Worm (Caenorhabditis elegans) whole organism, young adult: ENCODE results near the gene W09C2.8.

Experiments
- C17E4.6 ChIP-seq: fragments of 200-800 bp; sonication (Bioruptor generic); IDR thresholded peaks from 2 replicates; pipeline ENCODE4 v1.3.6; 2022; ENCODE audit warnings: missing genetic modification reagents, missing genetic modification characterization, missing compliant biosample characterization
- F33H1.4 ChIP-seq: fragments of 200-800 bp; sonication (Bioruptor generic); IDR thresholded peaks from 2 replicates; pipeline ENCODE4 v1.3.6; 2022; ENCODE audit warnings: missing genetic modification reagents, missing genetic modification characterization, missing compliant biosample characterization
- F39B2.1 ChIP-seq: fragments of 200-800 bp; sonication (Bioruptor generic); IDR thresholded peaks from 2 replicates; pipeline ENCODE4 v1.3.6; 2022; ENCODE audit warnings: missing genetic modification reagents, missing genetic modification characterization, missing compliant biosample characterization
- F49E8.2 ChIP-seq: sonication (generic microtip); optimal IDR thresholded peaks from 3 replicates; lab custom pipeline; 2017; ENCODE audit warnings: missing genetic modification characterization, mild to moderate bottlenecking, missing compliant biosample characterization, antibody characterized with exemption, moderate library complexity; ENCODE audit not compliant: insufficient read depth
- K11D2.4 ChIP-seq: fragments of 200-800 bp; sonication (Bioruptor generic); IDR thresholded peaks from 2 replicates; pipeline ENCODE4 v1.3.6; 2022; ENCODE audit warnings: missing genetic modification reagents, missing genetic modification characterization, missing compliant biosample characterization
- K12H6.12 ChIP-seq: fragments of 200-800 bp; sonication (Bioruptor generic); optimal IDR thresholded peaks from 2 replicates; lab custom pipeline; 2018; ENCODE audit warnings: mild to moderate bottlenecking, missing genetic modification characterization, missing compliant biosample characterization
- Y53F4B.3 ChIP-seq: fragments of 200-800 bp; sonication (Bioruptor generic); IDR thresholded peaks from 2 replicates; pipeline ENCODE4 v1.3.6; 2022; ENCODE audit warnings: missing genetic modification reagents, missing genetic modification characterization, missing compliant biosample characterization
- Y53G8AR.9 ChIP-seq: fragments of 200-800 bp; sonication (Bioruptor generic); conservative IDR thresholded peaks from 2 replicates; pipeline ENCODE4 v1.3.6; 2022; ENCODE audit warnings: missing genetic modification reagents, missing genetic modification characterization, missing compliant biosample characterization
- Y56A3A.18 ChIP-seq: fragments of 200-800 bp; sonication (Bioruptor generic); IDR thresholded peaks from 2 replicates; pipeline ENCODE4 v1.3.6; 2022; ENCODE audit warnings: missing genetic modification reagents, missing genetic modification characterization, missing compliant biosample characterization
- ZK185.1 ChIP-seq: sonication (generic microtip); optimal IDR thresholded peaks from 2 replicates; lab custom pipeline; 2016; ENCODE audit warnings: mild to moderate bottlenecking, missing genetic modification characterization, missing compliant biosample characterization; ENCODE audit not compliant: poor library complexity, severe bottlenecking
- aptf-3 ChIP-seq: fragments of 200-800 bp; sonication (Bioruptor generic); IDR thresholded peaks from 2 replicates; pipeline ENCODE4 v1.3.6; 2022; ENCODE audit warnings: missing genetic modification characterization, missing compliant biosample characterization
- attf-6 ChIP-seq: fragments of 200-800 bp; sonication (Bioruptor generic); IDR thresholded peaks from 2 replicates; pipeline ENCODE4 v1.3.6; 2022; ENCODE audit warnings: missing genetic modification reagents, missing genetic modification characterization, missing compliant biosample characterization
- ceh-79 ChIP-seq: sonication (generic microtip); optimal IDR thresholded peaks from 2 replicates; lab custom pipeline; 2017; ENCODE audit warnings: mild to moderate bottlenecking, missing genetic modification characterization, missing compliant biosample characterization
- egrh-3 ChIP-seq: fragments of 200-800 bp; sonication (Bioruptor generic); IDR thresholded peaks from 2 replicates; pipeline ENCODE4 v1.3.6; 2022; ENCODE audit warnings: missing genetic modification reagents, missing genetic modification characterization, missing compliant biosample characterization
- ets-4 ChIP-seq: fragments of 200-800 bp; sonication (Bioruptor generic); optimal IDR thresholded peaks from 2 replicates; lab custom pipeline; 2018; ENCODE audit warnings: mild to moderate bottlenecking, missing genetic modification characterization, missing compliant biosample characterization
- gei-17 ChIP-seq: fragments of 200-800 bp; sonication (Bioruptor generic); optimal IDR thresholded peaks from 2 replicates; lab custom pipeline; 2018; ENCODE audit warnings: mild to moderate bottlenecking, missing genetic modification characterization, missing compliant biosample characterization
- hlh-26 ChIP-seq: fragments of 200-800 bp; sonication (Bioruptor generic); conservative IDR thresholded peaks from 2 replicates; pipeline ENCODE4 v1.3.6; 2022; ENCODE audit warnings: missing genetic modification reagents, missing genetic modification characterization, missing compliant biosample characterization
- lsl-1 ChIP-seq: fragments of 200-800 bp; sonication (Bioruptor generic); optimal IDR thresholded peaks from 2 replicates; lab custom pipeline; 2018; ENCODE audit warnings: mild to moderate bottlenecking, missing genetic modification characterization, moderate library complexity, missing compliant biosample characterization
- madf-3 ChIP-seq: fragments of 200-800 bp; sonication (Bioruptor generic); IDR thresholded peaks from 2 replicates; pipeline ENCODE4 v1.3.6; 2022; ENCODE audit warnings: missing genetic modification reagents, missing genetic modification characterization, missing compliant biosample characterization
- madf-8 ChIP-seq: fragments of 200-800 bp; sonication (Bioruptor generic); conservative IDR thresholded peaks from 2 replicates; pipeline ENCODE4 v1.3.6; 2022; ENCODE audit warnings: missing genetic modification reagents, missing genetic modification characterization, missing compliant biosample characterization
- mes-4 ChIP-seq: sonication (generic microtip); optimal IDR thresholded peaks from 2 replicates; lab custom pipeline; 2016; ENCODE audit warnings: missing genotype, missing genetic modification characterization, missing compliant biosample characterization
- nfya-2 ChIP-seq: fragments of 200-800 bp; sonication (Bioruptor generic); IDR thresholded peaks from 2 replicates; pipeline ENCODE4 v1.3.6; 2022; ENCODE audit warnings: missing genetic modification reagents, missing genetic modification characterization, missing compliant biosample characterization
- pbrm-1 ChIP-seq: fragments of 200-800 bp; sonication (Bioruptor generic); IDR thresholded peaks from 2 replicates; pipeline ENCODE4 v1.3.6; 2022; ENCODE audit warnings: missing genetic modification reagents, missing genetic modification characterization, missing compliant biosample characterization
- pha-4 ChIP-seq: fragments of 150-350 bp; sonication (generic microtip); optimal IDR thresholded peaks from 2 replicates; lab custom pipeline; 2014; ENCODE audit warnings: missing biosample characterization, missing genetic modification reagents, missing genetic modification characterization
- rcor-1 ChIP-seq: fragments of 200-800 bp; sonication (Bioruptor generic); IDR thresholded peaks from 2 replicates; pipeline ENCODE4 v1.3.6; 2022; ENCODE audit warnings: missing genetic modification reagents, missing genetic modification characterization, missing compliant biosample characterization
- rec-8 ChIP-seq, 2 experiments: sonication (generic microtip); optimal IDR thresholded peaks; 2 replicates each; lab custom pipeline; 2016; ENCODE audit warnings: mild to moderate bottlenecking in 2 of 2, missing genetic modification characterization in 2 of 2, missing genetic modification reagents in 2 of 2, missing genotype in 2 of 2, missing biosample characterization in 1 of 2, missing compliant biosample characterization in 1 of 2, moderate library complexity in 1 of 2
- sdz-38 ChIP-seq: sonication (generic microtip); optimal IDR thresholded peaks from 2 replicates; lab custom pipeline; 2016; ENCODE audit warnings: missing genotype, missing genetic modification characterization, missing compliant biosample characterization
- snpc-1.1 ChIP-seq: sonication (generic microtip); optimal IDR thresholded peaks from 2 replicates; lab custom pipeline; 2017; ENCODE audit warnings: missing genetic modification characterization, mild to moderate bottlenecking, missing compliant biosample characterization, antibody characterized with exemption, moderate library complexity, missing genotype, missing genetic modification reagents; ENCODE audit not compliant: insufficient read depth
- tbx-9 ChIP-seq: sonication (generic microtip); optimal IDR thresholded peaks from 2 replicates; lab custom pipeline; 2016; ENCODE audit warnings: borderline replicate concordance, missing genetic modification characterization, inconsistent platforms, missing compliant biosample characterization
- unc-62 ChIP-seq: fragments of 150-350 bp; optimal IDR thresholded peaks from 2 replicates; lab custom pipeline; 2014; ENCODE audit warnings: missing biosample characterization, missing genetic modification reagents, missing genetic modification characterization
- zfh-2 ChIP-seq: fragments of 200-800 bp; sonication (Bioruptor generic); conservative IDR thresholded peaks from 2 replicates; pipeline ENCODE4 v1.3.6; 2022; ENCODE audit warnings: missing genetic modification reagents, missing genetic modification characterization, missing compliant biosample characterization
- ztf-3 ChIP-seq: fragments of 200-800 bp; sonication (Bioruptor generic); optimal IDR thresholded peaks from 2 replicates; lab custom pipeline; 2018; ENCODE audit warnings: mild to moderate bottlenecking, missing genetic modification characterization, missing compliant biosample characterization
- ztf-6 ChIP-seq: fragments of 200-800 bp; sonication (Bioruptor generic); IDR thresholded peaks from 2 replicates; pipeline ENCODE4 v1.3.6; 2022; ENCODE audit warnings: missing genetic modification reagents, missing genetic modification characterization, missing compliant biosample characterization

The W09C2.8 gene

DNA sequence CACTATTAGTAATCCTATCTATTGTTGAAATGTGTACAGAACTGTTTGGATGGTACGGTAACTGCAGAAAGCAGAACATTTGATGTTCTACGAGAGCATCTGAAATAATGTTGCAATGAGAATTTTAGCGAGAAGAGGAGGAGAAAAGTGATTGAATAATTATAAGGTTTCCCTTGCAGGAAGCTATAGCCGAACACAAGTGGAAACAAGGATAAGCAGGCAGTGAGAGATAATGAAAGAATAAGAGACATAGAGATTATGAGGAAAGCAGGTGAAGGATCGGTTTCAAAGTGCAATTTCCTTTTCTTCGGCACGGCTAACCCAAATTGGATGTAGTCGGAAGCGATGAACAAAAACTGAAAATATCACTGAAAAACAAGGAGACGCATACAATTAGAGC lies 17.8 kb upstream of the W09C2.8 start, which contains the start of gene del-2:
Gene del-2, minus strand, starts transcription at position 101 of the 400 bp plus-strand sequence.
- TF ChIP-seq F39B2.1 (GFP tag; lab: Robert Waterston, UW) (no peak), F33H1.4 (GFP tag; lab: Robert Waterston, UW) (no peak), pbrm-1 (GFP tag; lab: Robert Waterston, UW) (no peak), gei-17 (GFP tag; lab: Kevin White, UChicago) (no peak), egrh-3 (GFP tag; lab: Robert Waterston, UW) (no peak), ets-4 (GFP tag; lab: Kevin White, UChicago) (no peak), madf-8 (GFP tag; lab: Robert Waterston, UW) (no peak), Y53G8AR.9 (GFP tag; lab: Robert Waterston, UW) (no peak), C17E4.6 (GFP tag; lab: Robert Waterston, UW) (no peak), F49E8.2 (tag; lab: Kevin White, UChicago) (no peak)

DNA sequence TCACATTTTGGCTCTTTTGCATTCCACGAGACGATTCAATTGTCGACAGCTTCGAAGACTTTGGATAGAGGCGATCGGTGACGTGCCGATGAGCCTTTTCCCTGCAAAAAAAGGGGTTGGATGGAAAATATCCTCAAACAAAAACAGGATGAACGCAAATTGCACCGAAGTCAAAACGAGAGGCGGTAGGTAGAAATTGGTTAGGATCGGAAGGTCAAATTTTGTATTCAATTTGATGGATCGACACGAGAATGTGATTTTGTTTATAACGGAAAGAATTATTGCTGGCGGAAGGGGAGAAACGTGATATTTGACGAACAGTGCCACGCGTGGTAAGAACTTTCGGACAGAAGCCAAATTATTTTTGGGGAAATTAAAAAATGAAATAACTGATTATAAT lies 10.7 kb upstream of the W09C2.8 start, which contains the start of gene mca-1:
Gene mca-1, minus strand, starts transcription at position 101 of the 400 bp plus-strand sequence.
- no peak for TF ChIP-seq pbrm-1 (GFP tag; lab: Robert Waterston, UW)

DNA sequence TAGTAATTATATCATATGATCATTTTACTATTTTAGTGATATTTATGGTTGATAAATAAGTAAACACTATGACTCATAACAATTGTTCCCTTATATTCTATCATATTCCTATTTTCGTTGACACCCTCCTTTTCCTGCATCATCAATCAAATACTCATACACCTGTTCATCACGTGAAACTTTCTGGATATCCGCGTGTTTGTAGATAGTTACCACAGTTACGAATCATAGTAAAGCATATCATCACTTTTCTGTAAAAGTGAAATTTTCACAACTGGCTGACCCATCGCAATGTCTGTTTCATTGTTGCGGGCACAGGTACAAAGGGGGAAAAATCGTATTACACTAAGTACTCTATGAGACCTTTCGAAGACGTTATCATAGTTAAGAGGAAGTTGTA lies 9.7 kb upstream of the W09C2.8 start:
- TF ChIP-seq hlh-26 (no peak), rec-8 (tag; optimal IDR thresholded peaks at IDR 0.05; lab: Kevin White, UChicago) (no peak), snpc-1.1 (tag; lab: Kevin White, UChicago) (no peak), Y53F4B.3 (GFP tag; lab: Robert Waterston, UW) (no peak), ceh-79 (no peak)

DNA sequence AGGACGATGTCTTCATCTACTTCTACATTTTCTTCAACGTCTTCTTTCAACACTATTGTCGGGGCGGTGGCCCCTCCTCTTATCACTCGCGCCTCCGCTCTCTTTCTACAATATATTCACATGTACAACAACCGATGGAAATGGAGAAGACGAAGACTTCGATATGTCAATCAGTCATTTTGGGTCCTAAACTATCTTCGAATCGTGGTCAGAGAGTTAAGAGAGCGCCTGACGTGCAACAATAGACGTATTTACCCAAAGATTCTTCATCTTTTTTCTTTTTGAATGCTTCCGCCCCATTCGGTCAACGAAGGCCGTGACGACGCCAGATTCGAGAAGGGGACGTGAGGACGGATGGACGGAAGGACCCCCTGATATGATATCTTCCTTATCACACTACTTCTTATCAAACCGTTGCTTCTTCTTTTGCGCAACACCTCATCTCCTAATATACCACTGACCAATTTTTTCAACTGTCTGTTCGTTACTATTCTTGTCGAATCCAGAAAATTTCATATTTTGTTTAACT lies 8.9 kb upstream of the W09C2.8 start:
- no peak for TF ChIP-seq madf-3 (GFP tag; lab: Robert Waterston, UW)
- no peak for TF ChIP-seq zfh-2 (GFP tag; lab: Robert Waterston, UW)
- TF ChIP-seq K12H6.12 (tag; lab: Kevin White, UChicago) = no peak
- no peak for TF ChIP-seq Y56A3A.18 (GFP tag; lab: Robert Waterston, UW)
- no peak for TF ChIP-seq rcor-1 (GFP tag; lab: Robert Waterston, UW)
- no peak for TF ChIP-seq mes-4
- no peak for TF ChIP-seq F39B2.1 (GFP tag; lab: Robert Waterston, UW)
- no peak for TF ChIP-seq ztf-6 (GFP tag; lab: Robert Waterston, UW)
- TF ChIP-seq unc-62 = no peak
- TF ChIP-seq ZK185.1 (tag; lab: Kevin White, UChicago) = no peak
- TF ChIP-seq, all 124 proteins: peak for 0

DNA sequence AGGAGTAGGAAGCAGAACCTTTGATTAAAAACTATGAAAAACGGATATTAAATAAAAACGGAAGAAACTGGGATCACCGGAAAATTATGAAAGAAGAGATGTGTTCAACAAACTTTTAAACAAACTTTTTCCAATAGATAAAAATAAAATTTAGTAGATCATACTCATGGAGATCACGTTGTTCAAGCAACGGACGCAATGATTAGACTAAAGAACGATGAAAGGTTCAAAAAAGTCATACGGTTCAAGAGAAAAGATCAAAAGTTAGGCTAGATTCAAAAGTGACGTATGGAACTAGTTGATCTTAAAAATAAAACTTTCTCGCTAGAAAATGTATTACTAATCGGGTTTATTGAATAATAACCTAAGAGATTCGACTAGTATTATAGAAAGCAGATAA lies 7.9 kb upstream of the W09C2.8 start:
- no peak for TF ChIP-seq K11D2.4 (GFP tag; lab: Robert Waterston, UW)
- no peak for TF ChIP-seq pha-4
- TF ChIP-seq attf-6 (GFP tag; lab: Robert Waterston, UW) = no peak
- no peak for TF ChIP-seq ztf-3 (GFP tag; lab: Kevin White, UChicago)
- TF ChIP-seq aptf-3 = no peak
- no peak for TF ChIP-seq gei-17 (GFP tag; lab: Kevin White, UChicago)
- no peak for TF ChIP-seq C17E4.6 (GFP tag; lab: Robert Waterston, UW)
- no peak for TF ChIP-seq rcor-1 (GFP tag; lab: Robert Waterston, UW)
- no peak for TF ChIP-seq madf-3 (GFP tag; lab: Robert Waterston, UW)
- no peak for TF ChIP-seq nfya-2 (GFP tag; lab: Robert Waterston, UW)
- no peak for TF ChIP-seq tbx-9 (tag; lab: Kevin White, UChicago)
- TF ChIP-seq madf-8 (GFP tag; lab: Robert Waterston, UW) = no peak
- no peak for TF ChIP-seq lsl-1 (GFP tag; lab: Kevin White, UChicago)
- TF ChIP-seq sdz-38 (tag; lab: Kevin White, UChicago) = no peak
